Worm (Caenorhabditis elegans) whole organism, young adult: ENCODE data around the gene spat-3.

ENCODE experiments used
- F57A8.1 ChIP-seq: fragments of 200-800 bp; sonication (Bioruptor generic); optimal IDR thresholded peaks from 2 replicates; lab custom pipeline; 2018; ENCODE audit warnings: mild to moderate bottlenecking, missing genetic modification characterization, moderate library complexity, missing compliant biosample characterization
- F57C9.4 ChIP-seq: sonication (generic microtip); optimal IDR thresholded peaks from 2 replicates; lab custom pipeline; 2017; ENCODE audit warnings: mild to moderate bottlenecking, missing genetic modification characterization, missing compliant biosample characterization
- Y53F4B.3 ChIP-seq: fragments of 200-800 bp; sonication (Bioruptor generic); IDR thresholded peaks from 2 replicates; pipeline ENCODE4 v1.3.6; 2022; ENCODE audit warnings: missing genetic modification reagents, missing genetic modification characterization, missing compliant biosample characterization
- ama-1 ChIP-seq, 3 experiments: fragments of 150-350 bp in 1 of 3; sonication (generic microtip) in 2 of 3; optimal IDR thresholded peaks; 2 replicates each; lab custom pipeline; 2014 to 2018; ENCODE audit warnings: missing biosample characterization in 2 of 3, missing genetic modification characterization in 2 of 3, missing genetic modification reagents in 2 of 3
- egl-44 ChIP-seq: fragments of 200-800 bp; sonication (Bioruptor generic); IDR thresholded peaks from 2 replicates; pipeline ENCODE4 v1.3.6; 2022; ENCODE audit warnings: missing genetic modification reagents, missing genetic modification characterization, missing compliant biosample characterization
- lin-35 ChIP-seq, 3 experiments: fragments of 150-350 bp in 2 of 3; sonication (generic microtip) in 1 of 3; optimal IDR thresholded peaks; 2 replicates each; lab custom pipeline; 2014 to 2018; ENCODE audit warnings: missing biosample characterization in 3 of 3, missing genetic modification characterization in 3 of 3, missing genetic modification reagents in 3 of 3

DNA sequence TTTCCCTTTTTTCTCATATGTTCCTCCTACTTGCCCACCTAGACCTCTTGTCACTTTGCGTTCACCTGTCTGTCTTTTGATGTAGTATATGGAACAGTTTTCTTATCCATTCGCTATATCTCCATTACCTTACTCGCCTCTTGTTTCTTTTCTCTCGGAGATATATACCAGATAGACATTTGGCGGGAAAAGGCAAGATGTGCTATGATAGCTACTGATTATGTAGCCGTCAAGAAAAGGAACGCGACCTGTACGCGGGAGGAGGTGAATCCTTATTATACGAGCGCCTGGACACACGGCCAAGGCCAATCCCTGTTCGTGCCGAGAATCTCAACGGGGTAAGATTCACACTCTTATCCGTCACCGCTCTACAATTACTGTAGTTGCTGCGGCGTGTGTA lies 52.7 kb downstream of the spat-3 start:
- TF ChIP-seq F57C9.4 (tag; lab: Kevin White, UChicago): no peak
- TF ChIP-seq ama-1 (optimal IDR thresholded peaks at IDR 0.05; lab: Kevin White, UChicago): no peak
- TF ChIP-seq ama-1 (GFP tag; optimal IDR thresholded peaks at IDR 0.05; lab: Kevin White, UChicago): no peak
- no peak for TF ChIP-seq egl-44 (GFP tag; lab: Robert Waterston, UW)
- no peak for TF ChIP-seq F57A8.1
- no peak for TF ChIP-seq Y53F4B.3
- no peak for TF ChIP-seq lin-35 (GFP tag; optimal IDR thresholded peaks at IDR 0.05; lab: Kevin White, UChicago)
